Fruit fly (Drosophila melanogaster): ENCODE data around the gene Arpc3A.

The Arpc3A gene

dm6 chr3R:15825521-15825920 is 8.9 kb upstream of the Arpc3A start, which contains the start of gene CG4576:
CG4576 (plus strand) TSS chr3R:15825747.
- no peak for TF ChIP-seq usp (GFP tag; optimal IDR thresholded peaks at IDR 0.05)
- TF ChIP-seq dmrt93B (GFP tag; optimal IDR thresholded peaks at IDR 0.05) = no peak
- TF ChIP-seq dsf (GFP tag; optimal IDR thresholded peaks at IDR 0.05; ENCODE audit: borderline replicate concordance) = no peak
- no peak for TF ChIP-seq sv (GFP tag; optimal IDR thresholded peaks at IDR 0.05)
- no peak for TF ChIP-seq fru (GFP tag; optimal IDR thresholded peaks at IDR 0.05)
- no peak for TF ChIP-seq jim (GFP tag; optimal IDR thresholded peaks at IDR 0.05)
- no peak for TF ChIP-seq dl (GFP tag; optimal IDR thresholded peaks at IDR 0.05; ENCODE audit: insufficient read depth in 1 of 2, partially characterized antibody in 2 of 2)
- TF ChIP-seq Abd-B (GFP tag; optimal IDR thresholded peaks at IDR 0.05) = no peak
- TF ChIP-seq woc (GFP tag; optimal IDR thresholded peaks at IDR 0.05) = no peak
- TF ChIP-seq Mio (GFP tag; optimal IDR thresholded peaks at IDR 0.05) = no peak
- no peak for TF ChIP-seq GATAd (GFP tag; optimal IDR thresholded peaks at IDR 0.05)
- no peak for TF ChIP-seq Rel (GFP tag; optimal IDR thresholded peaks at IDR 0.05)
- TF ChIP-seq Rel (tag; optimal IDR thresholded peaks at IDR 0.05) = no peak
- TF ChIP-seq Hnf4 (GFP tag; optimal IDR thresholded peaks at IDR 0.05) = no peak
- no peak for TF ChIP-seq foxo (GFP tag; optimal IDR thresholded peaks at IDR 0.05)
- TF ChIP-seq psq (GFP tag; optimal IDR thresholded peaks at IDR 0.05) = no peak
- TF ChIP-seq h (GFP tag; optimal IDR thresholded peaks at IDR 0.05) = no peak
- TF ChIP-seq sage (GFP tag; optimal IDR thresholded peaks at IDR 0.05) = no peak

- TF ChIP-seq Dfd (GFP tag; optimal IDR thresholded peaks at IDR 0.05) (no peak), jim (GFP tag; optimal IDR thresholded peaks at IDR 0.05) (no peak), CG9705 (GFP tag; optimal IDR thresholded peaks at IDR 0.05) (peak; percentile 56), ey (GFP tag; optimal IDR thresholded peaks at IDR 0.05) (peak; percentile 57), HLH106 (tag; optimal IDR thresholded peaks at IDR 0.05) (peak; percentile 84), tai (GFP tag; optimal IDR thresholded peaks at IDR 0.05) (no peak), dmrt93B (GFP tag; optimal IDR thresholded peaks at IDR 0.05) (peak; percentile 57), Sp1 (GFP tag; optimal IDR thresholded peaks at IDR 0.05) (peak; percentile 77), CG32264 (GFP tag; optimal IDR thresholded peaks at IDR 0.05) (peak; percentile 34), fru (GFP tag; optimal IDR thresholded peaks at IDR 0.05) (peak; percentile 58), rgr (GFP tag; optimal IDR thresholded peaks at IDR 0.05) (peak; percentile 45), dl (GFP tag; optimal IDR thresholded peaks at IDR 0.05; ENCODE audit: insufficient read depth in 1 of 2, partially characterized antibody in 2 of 2) (no peak), h (GFP tag; optimal IDR thresholded peaks at IDR 0.05) (peak; percentile 48), foxo (GFP tag; optimal IDR thresholded peaks at IDR 0.05) (peak in 1 of 2 experiments; percentile 50), psq (GFP tag; optimal IDR thresholded peaks at IDR 0.05) (peak; percentile 43), OdsH (GFP tag; optimal IDR thresholded peaks at IDR 0.05) (peak; percentile 57), Rel (GFP tag; optimal IDR thresholded peaks at IDR 0.05) (no peak), Rel (tag; optimal IDR thresholded peaks at IDR 0.05) (peak; percentile 46), N (GFP tag; optimal IDR thresholded peaks at IDR 0.05) (no peak), Dif (GFP tag; optimal IDR thresholded peaks at IDR 0.05; ENCODE audit: partially characterized antibody) (no peak), Jra (GFP tag; optimal IDR thresholded peaks at IDR 0.05) (no peak), Myc (optimal IDR thresholded peaks at IDR 0.05) (no peak), br (GFP tag; optimal IDR thresholded peaks at IDR 0.05) (peak; percentile 70)
Measured at dm6 chr3R:15827559-15827958, 6.9 kb upstream of the Arpc3A start.

dm6 chr3R:15832525-15832924 is 1.9 kb upstream of the Arpc3A start, which contains the start of gene rec:
rec (minus strand) TSS chr3R:15832632.
- TF ChIP-seq GATAd (GFP tag; optimal IDR thresholded peaks at IDR 0.05) = no peak
- no peak for TF ChIP-seq rgr (GFP tag; optimal IDR thresholded peaks at IDR 0.05)
- no peak for TF ChIP-seq Abd-B (GFP tag; optimal IDR thresholded peaks at IDR 0.05)
- no peak for TF ChIP-seq foxo (GFP tag; optimal IDR thresholded peaks at IDR 0.05)
- TF ChIP-seq Vsx2 (GFP tag; optimal IDR thresholded peaks at IDR 0.05; ENCODE audit: partially characterized antibody) = no peak

- no peak for TF ChIP-seq rgr (GFP tag; optimal IDR thresholded peaks at IDR 0.05)
- TF ChIP-seq usp (GFP tag; optimal IDR thresholded peaks at IDR 0.05) = no peak
- TF ChIP-seq HLH106 (tag; optimal IDR thresholded peaks at IDR 0.05) = no peak
- TF ChIP-seq foxo (GFP tag; optimal IDR thresholded peaks at IDR 0.05) = no peak
- no peak for TF ChIP-seq CG32264 (GFP tag; optimal IDR thresholded peaks at IDR 0.05)
- no peak for TF ChIP-seq Mio (GFP tag; optimal IDR thresholded peaks at IDR 0.05)
- TF ChIP-seq CG9705 (GFP tag; optimal IDR thresholded peaks at IDR 0.05) = no peak
- no peak for TF ChIP-seq Dif (GFP tag; optimal IDR thresholded peaks at IDR 0.05; ENCODE audit: partially characterized antibody)
- TF ChIP-seq dl (GFP tag; optimal IDR thresholded peaks at IDR 0.05; ENCODE audit: insufficient read depth in 1 of 2, partially characterized antibody in 2 of 2) = no peak
- TF ChIP-seq Jra (GFP tag; optimal IDR thresholded peaks at IDR 0.05) = no peak
Measured at dm6 chr3R:15833332-15833731, 1.1 kb upstream of the Arpc3A start, which contains the start of gene CG43318. CG43318 (minus strand) TSS chr3R:15833432.

All from whole organism, wandering third instar larva.